Fruit fly (Drosophila melanogaster) whole organism, wandering third instar larva: ENCODE data around the gene Klp61F.
A peak's percentile ranks its signal among the peaks of the same experiment; 100 is the strongest.

Experiments used
- Abd-B ChIP-seq: fragments of >200 bp; optimal IDR thresholded peaks from 2 replicates; lab custom pipeline; 2017; ENCODE audit warnings: missing biosample characterization, missing genetic modification characterization
- CG9705 ChIP-seq: fragments of 200-800 bp; sonication (Bioruptor generic); optimal IDR thresholded peaks from 2 replicates; lab custom pipeline; 2018; ENCODE audit warnings: missing biosample characterization, mild to moderate bottlenecking, missing genetic modification characterization
- CrebA ChIP-seq: fragments of 200-800 bp; sonication (Bioruptor generic); optimal IDR thresholded peaks from 2 replicates; lab custom pipeline; 2016; ENCODE audit warnings: missing biosample characterization, mild to moderate bottlenecking, missing genetic modification characterization, borderline replicate concordance
- Dfd ChIP-seq: fragments of >200 bp; optimal IDR thresholded peaks from 2 replicates; lab custom pipeline; 2017; ENCODE audit warnings: missing biosample characterization, missing genetic modification characterization
- Dif ChIP-seq: fragments of 200-275, 200-300 bp; sonication (Bioruptor generic); optimal IDR thresholded peaks from 2 replicates; lab custom pipeline; 2018; ENCODE audit warnings: missing biosample characterization, missing genetic modification characterization; ENCODE audit not compliant: partially characterized antibody
- HLH106 ChIP-seq: fragments of 200-800 bp; optimal IDR thresholded peaks from 3 replicates; lab custom pipeline; 2019; ENCODE audit warnings: missing biosample characterization, mild to moderate bottlenecking, missing genetic modification characterization, moderate library complexity
- Hnf4 ChIP-seq: fragments of 200-800 bp; sonication (Bioruptor generic); optimal IDR thresholded peaks from 2 replicates; lab custom pipeline; 2016; ENCODE audit warnings: missing biosample characterization, mild to moderate bottlenecking, missing genetic modification characterization
- Hr78 ChIP-seq: fragments of >200 bp; optimal IDR thresholded peaks from 2 replicates; lab custom pipeline; 2017; ENCODE audit warnings: missing biosample characterization, missing genetic modification characterization
- Myc ChIP-seq: fragments of >200 bp; optimal IDR thresholded peaks from 2 replicates; lab custom pipeline; 2017
- OdsH ChIP-seq: fragments of 200-800 bp; sonication (Bioruptor generic); optimal IDR thresholded peaks from 2 replicates; lab custom pipeline; 2016; ENCODE audit warnings: missing biosample characterization, mild to moderate bottlenecking, missing genetic modification characterization
- Rel ChIP-seq, 2 experiments: fragments of 200-800 bp; sonication (Bioruptor generic) in 1 of 2; optimal IDR thresholded peaks; 2 replicates in 1 of 2; 3 replicates in 1 of 2; lab custom pipeline; 2016 to 2019; ENCODE audit warnings: mild to moderate bottlenecking in 2 of 2, missing biosample characterization in 2 of 2, missing genetic modification characterization in 2 of 2, moderate library complexity in 1 of 2
- Sp1 ChIP-seq: fragments of 200-800 bp; sonication (Bioruptor generic); optimal IDR thresholded peaks from 3 replicates; lab custom pipeline; 2019; ENCODE audit warnings: missing biosample characterization, mild to moderate bottlenecking, missing genetic modification characterization, moderate library complexity
- br ChIP-seq: fragments of 200-800 bp; sonication (Bioruptor generic); optimal IDR thresholded peaks from 2 replicates; lab custom pipeline; 2016; ENCODE audit warnings: missing biosample characterization, missing genetic modification characterization
- brk ChIP-seq: fragments of 200-800 bp; sonication (Bioruptor generic); optimal IDR thresholded peaks from 2 replicates; lab custom pipeline; 2016; ENCODE audit warnings: missing biosample characterization, mild to moderate bottlenecking, missing genetic modification characterization
- dl ChIP-seq, 2 experiments: fragments of 175-275, 200-275 bp in 1 of 2; fragments of 200-275 bp in 1 of 2; sonication (Bioruptor generic); optimal IDR thresholded peaks; lab custom pipeline; 2018; ENCODE audit warnings: mild to moderate bottlenecking in 2 of 2, missing biosample characterization in 2 of 2, missing genetic modification characterization in 2 of 2, moderate library complexity in 2 of 2; ENCODE audit not compliant: partially characterized antibody in 2 of 2, insufficient read depth in 1 of 2
- dmrt93B ChIP-seq: fragments of 200-800 bp; sonication (Bioruptor generic); optimal IDR thresholded peaks from 2 replicates; lab custom pipeline; 2018; ENCODE audit warnings: missing biosample characterization, mild to moderate bottlenecking, missing genetic modification characterization
- dsf ChIP-seq: sonication (Bioruptor generic); optimal IDR thresholded peaks from 2 replicates; lab custom pipeline; 2016; ENCODE audit warnings: missing biosample characterization, missing genetic modification characterization, borderline replicate concordance
- ey ChIP-seq: fragments of 200-800 bp; sonication (Bioruptor generic); optimal IDR thresholded peaks from 2 replicates; lab custom pipeline; 2016; ENCODE audit warnings: missing biosample characterization, missing genetic modification characterization
- foxo ChIP-seq, 2 experiments: fragments of 200-800 bp; sonication (Bioruptor generic); optimal IDR thresholded peaks; 2 replicates in 1 of 2; 3 replicates in 1 of 2; lab custom pipeline; 2016 to 2017; ENCODE audit warnings: missing biosample characterization in 2 of 2, missing genetic modification characterization in 2 of 2
- fru ChIP-seq: fragments of 200-800 bp; sonication (Bioruptor generic); optimal IDR thresholded peaks from 3 replicates; lab custom pipeline; 2016; ENCODE audit warnings: missing biosample characterization, mild to moderate bottlenecking, missing genetic modification characterization
- h ChIP-seq: fragments of 200-800 bp; sonication (Bioruptor generic); optimal IDR thresholded peaks from 3 replicates; lab custom pipeline; 2016; ENCODE audit warnings: missing biosample characterization, mild to moderate bottlenecking, missing genetic modification characterization
- jim ChIP-seq: fragments of 175-275, 200-325 bp; sonication (Bioruptor generic); optimal IDR thresholded peaks from 2 replicates; lab custom pipeline; 2016; ENCODE audit warnings: missing biosample characterization, mild to moderate bottlenecking, missing genetic modification characterization
- lola ChIP-seq: fragments of >200 bp; optimal IDR thresholded peaks from 2 replicates; lab custom pipeline; 2017; ENCODE audit warnings: missing biosample characterization, missing genetic modification characterization
- pan ChIP-seq: fragments of >200 bp; optimal IDR thresholded peaks from 2 replicates; lab custom pipeline; 2017
- psq ChIP-seq: fragments of 200-800 bp; sonication (Bioruptor generic); optimal IDR thresholded peaks from 3 replicates; lab custom pipeline; 2017; ENCODE audit warnings: missing biosample characterization, mild to moderate bottlenecking, missing genetic modification characterization, moderate library complexity
- rgr ChIP-seq: fragments of 200-800 bp; sonication (Bioruptor generic); optimal IDR thresholded peaks from 3 replicates; lab custom pipeline; 2016; ENCODE audit warnings: missing biosample characterization, mild to moderate bottlenecking, missing genetic modification characterization
- sage ChIP-seq: fragments of 200-800 bp; sonication (Bioruptor generic); optimal IDR thresholded peaks from 2 replicates; lab custom pipeline; 2016; ENCODE audit warnings: missing biosample characterization, mild to moderate bottlenecking, missing genetic modification characterization
- sv ChIP-seq: fragments of 200-800 bp; sonication (Bioruptor generic); optimal IDR thresholded peaks from 3 replicates; lab custom pipeline; 2016; ENCODE audit warnings: missing biosample characterization, missing genetic modification characterization
- usp ChIP-seq: fragments of >200 bp; optimal IDR thresholded peaks from 2 replicates; lab custom pipeline; 2017; ENCODE audit warnings: missing biosample characterization, missing genetic modification characterization
- woc ChIP-seq: sonication (Bioruptor generic); optimal IDR thresholded peaks from 2 replicates; lab custom pipeline; 2016; ENCODE audit warnings: missing biosample characterization, mild to moderate bottlenecking, missing genetic modification characterization

The Klp61F gene

dm6 chr3L:1204674-1205547, 40.8 kb downstream of the Klp61F start, which contains the start of gene CG9119:
TSS of gene CG9119 (minus strand) at chr3L:1204795.
- TF ChIP-seq Rel (GFP tag; optimal IDR thresholded peaks at IDR 0.05; lab: Kevin White, UChicago) (no peak), Rel (tag; optimal IDR thresholded peaks at IDR 0.05; lab: Kevin White, UChicago) (no peak), dmrt93B (GFP tag; lab: Kevin White, UChicago) (peak; percentile 34), brk (GFP tag; lab: Kevin White, UChicago) (no peak), Sp1 (GFP tag; lab: Kevin White, UChicago) (peak; percentile 28), foxo (GFP tag; optimal IDR thresholded peaks at IDR 0.05; lab: Kevin White, UChicago) (peak in 1 of 2 experiments; percentile 61), HLH106 (tag; lab: Kevin White, UChicago) (peak; percentile 24), dl (GFP tag; optimal IDR thresholded peaks at IDR 0.05; lab: Kevin White, UChicago; ENCODE audit: insufficient read depth in 1 of 2, partially characterized antibody in 2 of 2) (no peak), usp (GFP tag; lab: Kevin White, UChicago) (no peak), jim (GFP tag; lab: Kevin White, UChicago) (no peak), Hr78 (GFP tag; lab: Kevin White, UChicago) (no peak), psq (GFP tag; lab: Kevin White, UChicago) (peak; percentile 6), fru (peak; percentile 72), h (peak; percentile 59), sv (GFP tag; lab: Kevin White, UChicago) (peak; percentile 40), Hnf4 (GFP tag; lab: Kevin White, UChicago) (no peak), OdsH (GFP tag; lab: Kevin White, UChicago) (peak; percentile 46), CrebA (no peak), ey (GFP tag; lab: Kevin White, UChicago) (peak; percentile 59), woc (GFP tag; lab: Kevin White, UChicago) (no peak), Abd-B (GFP tag; lab: Kevin White, UChicago) (no peak), rgr (GFP tag; lab: Kevin White, UChicago) (peak; percentile 27), dsf (GFP tag; lab: Kevin White, UChicago) (no peak), br (GFP tag; lab: Kevin White, UChicago) (peak; percentile 52)

DNA sequence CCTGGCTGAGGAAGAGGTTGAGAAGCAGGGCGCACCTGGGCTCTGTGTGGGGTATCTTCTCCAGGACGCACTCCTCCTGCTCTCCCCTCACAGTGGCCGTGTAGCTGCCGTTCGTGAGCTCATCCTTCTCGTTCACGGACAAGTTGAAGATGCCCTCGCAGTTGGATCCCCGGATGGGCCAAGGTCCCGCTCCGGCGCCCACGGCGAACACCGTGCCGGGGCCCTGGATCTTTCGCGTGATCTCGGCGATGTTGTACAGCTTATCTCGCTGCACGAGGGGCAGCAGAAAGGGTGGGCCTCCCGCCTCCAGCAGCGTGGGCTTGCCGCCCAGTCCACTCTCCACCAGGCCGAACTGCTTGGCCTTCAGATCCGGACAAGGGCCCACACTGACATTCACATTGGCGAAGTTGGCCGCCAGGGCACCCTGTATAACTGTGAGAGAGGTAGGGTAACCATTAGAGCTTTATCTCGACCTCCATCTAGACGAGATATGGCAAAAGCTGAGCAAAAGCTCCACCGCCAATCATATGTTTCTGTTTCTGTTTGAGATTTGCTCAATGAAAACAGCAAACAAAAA, 41.8 kb downstream of the Klp61F start:
- TF ChIP-seq Dfd (GFP tag; lab: Kevin White, UChicago) (peak; percentile 97), sv (GFP tag; lab: Kevin White, UChicago) (no peak)

DNA sequence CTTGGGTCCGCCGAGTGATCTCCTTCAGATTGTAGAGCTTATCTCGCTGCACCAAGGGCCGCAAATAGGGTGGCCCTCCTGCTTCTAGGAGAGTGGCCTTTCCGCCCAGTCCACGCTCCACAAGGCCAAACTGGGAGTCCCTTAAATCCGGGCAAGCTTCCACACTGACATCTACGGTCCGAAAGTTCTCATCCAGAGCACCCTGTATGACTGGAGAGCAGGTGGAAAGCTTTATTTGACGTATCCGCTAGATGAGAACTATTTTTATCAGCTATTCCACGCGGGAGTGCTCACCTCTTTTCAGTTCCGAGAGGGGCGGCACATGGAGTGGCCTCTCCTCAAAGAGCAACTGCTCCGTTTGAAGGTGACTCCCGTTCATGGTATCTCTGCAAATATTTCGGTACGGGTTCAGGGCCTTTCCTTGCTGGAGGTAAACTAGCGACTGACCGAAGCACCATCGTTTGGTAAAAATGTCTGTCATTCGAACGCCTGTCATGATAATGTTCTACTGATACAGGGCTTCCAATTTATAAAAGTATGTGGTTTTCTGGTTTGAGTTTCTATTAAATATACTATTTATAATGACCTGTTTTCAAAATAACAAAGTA, 43.0 kb downstream of the Klp61F start, which contains the start of gene meep:
Gene meep, minus strand, starts transcription at position 449 of the 608 bp plus-strand sequence.
- no peak for TF ChIP-seq psq (GFP tag; lab: Kevin White, UChicago)
- TF ChIP-seq Dif (GFP tag; lab: Kevin White, UChicago), result no peak
- TF ChIP-seq foxo (GFP tag; optimal IDR thresholded peaks at IDR 0.05; lab: Kevin White, UChicago), result no peak
- no peak for TF ChIP-seq dl (GFP tag; optimal IDR thresholded peaks at IDR 0.05; lab: Kevin White, UChicago; ENCODE audit: insufficient read depth in 1 of 2, partially characterized antibody in 2 of 2)
- TF ChIP-seq CG9705, result no peak
- no peak for TF ChIP-seq CrebA
- no peak for TF ChIP-seq Rel (GFP tag; optimal IDR thresholded peaks at IDR 0.05; lab: Kevin White, UChicago)
- TF ChIP-seq Rel (tag; optimal IDR thresholded peaks at IDR 0.05; lab: Kevin White, UChicago), result no peak
- TF ChIP-seq ey (GFP tag; lab: Kevin White, UChicago), result no peak
- no peak for TF ChIP-seq lola (GFP tag; lab: Kevin White, UChicago)
- no peak for TF ChIP-seq sage (GFP tag; lab: Kevin White, UChicago)
- TF ChIP-seq Hr78 (GFP tag; lab: Kevin White, UChicago), result no peak
- no peak for TF ChIP-seq rgr (GFP tag; lab: Kevin White, UChicago)
- no peak for TF ChIP-seq HLH106 (tag; lab: Kevin White, UChicago)
- no peak for TF ChIP-seq pan (lab: Kevin White, UChicago)
- TF ChIP-seq Myc (lab: Kevin White, UChicago), result no peak
- TF ChIP-seq usp (GFP tag; lab: Kevin White, UChicago), result no peak
- TF ChIP-seq h, result no peak
